Worm (Caenorhabditis elegans) whole organism, L4/young adult: ENCODE data around the gene math-8.
"Not testable (repeated sequence)": the region's sequence is repeated elsewhere in the genome, so short reads cannot be mapped to it uniquely, and the experiment has no call there.

Experiments
- W03F9.2 ChIP-seq: fragments of 150-350 bp; optimal IDR thresholded peaks from 2 replicates; lab custom pipeline; 2014; ENCODE audit warnings: missing biosample characterization, missing genetic modification characterization
- dao-5 ChIP-seq: sonication (generic microtip); optimal IDR thresholded peaks from 2 replicates; lab custom pipeline; 2016; ENCODE audit warnings: missing genotype, missing genetic modification characterization, moderate library complexity, missing compliant biosample characterization
- him-1 ChIP-seq: sonication (generic microtip); optimal IDR thresholded peaks from 2 replicates; lab custom pipeline; 2016; ENCODE audit warnings: missing genotype, missing genetic modification reagents, missing genetic modification characterization, missing compliant biosample characterization

- TF ChIP-seq him-1 (tag; lab: Kevin White, UChicago); W03F9.2; dao-5 (tag; lab: Kevin White, UChicago): not testable (repeated sequence)
These were observed 27.6 kb downstream of the math-8 start, which contains the start of gene C16C4.18 for ce11 chrII:1861285-1861793.
